Fruit fly (Drosophila melanogaster) whole organism, prepupa: ENCODE data around the gene shams.
A peak's percentile ranks its signal among the peaks of the same experiment; 100 is the strongest.

Experiments used
- CG10631 ChIP-seq: fragments of 200-800 bp; sonication (Bioruptor generic); optimal IDR thresholded peaks from 2 replicates; lab custom pipeline; 2016; ENCODE audit warnings: missing biosample characterization, missing genetic modification characterization
- CG10669 ChIP-seq: fragments of 200-800 bp; sonication (Bioruptor generic); optimal IDR thresholded peaks from 3 replicates; lab custom pipeline; 2018; ENCODE audit warnings: missing biosample characterization, mild to moderate bottlenecking, missing genetic modification characterization, moderate library complexity
- CG11294 ChIP-seq: fragments of 200-800 bp; sonication (Bioruptor generic); IDR thresholded peaks from 2 replicates; pipeline ENCODE4 v1.3.6; 2022; ENCODE audit warnings: missing biosample characterization, missing genetic modification characterization
- CG11762 ChIP-seq: fragments of 200-800 bp; sonication (Bioruptor generic); optimal IDR thresholded peaks from 3 replicates; lab custom pipeline; 2016; ENCODE audit warnings: missing biosample characterization, missing genetic modification characterization; ENCODE audit not compliant: insufficient read depth
- CG15336 ChIP-seq: fragments of 200-800 bp; sonication (Bioruptor generic); IDR thresholded peaks from 2 replicates; pipeline ENCODE4 v1.3.6; 2022; ENCODE audit warnings: missing biosample characterization, missing genetic modification characterization
- CG1621 ChIP-seq: fragments of 200-800 bp; sonication (Bioruptor generic); optimal IDR thresholded peaks from 3 replicates; lab custom pipeline; 2018; ENCODE audit warnings: missing biosample characterization, mild to moderate bottlenecking, missing genetic modification characterization
- CG16779 ChIP-seq: fragments of 200-800 bp; sonication (Bioruptor generic); optimal IDR thresholded peaks from 3 replicates; lab custom pipeline; 2017; ENCODE audit warnings: missing biosample characterization, mild to moderate bottlenecking, missing genetic modification characterization
- CG31627 ChIP-seq: fragments of 200-800 bp; sonication (Bioruptor generic); optimal IDR thresholded peaks from 3 replicates; lab custom pipeline; 2016; ENCODE audit warnings: missing biosample characterization, missing genetic modification characterization
- CG3919 ChIP-seq: fragments of 200-800 bp; sonication (Bioruptor generic); optimal IDR thresholded peaks from 3 replicates; lab custom pipeline; 2016; ENCODE audit warnings: missing biosample characterization, missing genetic modification characterization
- CG4318 ChIP-seq: fragments of 200-800 bp; sonication (Bioruptor generic); optimal IDR thresholded peaks from 3 replicates; lab custom pipeline; 2017; ENCODE audit warnings: missing biosample characterization, mild to moderate bottlenecking, missing genetic modification characterization
- CG6276 ChIP-seq: fragments of 200-800 bp; sonication (Bioruptor generic); optimal IDR thresholded peaks from 2 replicates; lab custom pipeline; 2017; ENCODE audit warnings: missing biosample characterization, mild to moderate bottlenecking, missing genetic modification characterization
- CG7368 ChIP-seq: fragments of 200-800 bp; sonication (Bioruptor generic); optimal IDR thresholded peaks from 3 replicates; lab custom pipeline; 2016; ENCODE audit warnings: missing biosample characterization, missing genetic modification characterization
- CG8632 ChIP-seq: fragments of 200-800 bp; sonication (Bioruptor generic); optimal IDR thresholded peaks from 3 replicates; lab custom pipeline; 2016; ENCODE audit warnings: missing biosample characterization, missing genetic modification characterization
- CG9139 ChIP-seq: fragments of 200-800 bp; sonication (Bioruptor generic); optimal IDR thresholded peaks from 3 replicates; lab custom pipeline; 2017; ENCODE audit warnings: missing biosample characterization, mild to moderate bottlenecking, missing genetic modification characterization
- Eip78C ChIP-seq: fragments of 200-800 bp; sonication (Bioruptor generic); peaks from one replicate; lab custom pipeline; 2016; ENCODE audit warnings: missing biosample characterization, missing genetic modification characterization
- Eip93F ChIP-seq: fragments of 200-800 bp; sonication (Bioruptor generic); optimal IDR thresholded peaks from 2 replicates; lab custom pipeline; 2016; ENCODE audit warnings: missing biosample characterization, mild to moderate bottlenecking, missing genetic modification characterization
- Ets96B ChIP-seq: fragments of 200-800 bp; optimal IDR thresholded peaks from 2 replicates; lab custom pipeline; 2019; ENCODE audit warnings: missing biosample characterization, mild to moderate bottlenecking, missing genetic modification characterization, moderate library complexity
- Gug ChIP-seq: fragments of 200-800 bp; sonication (Bioruptor generic); IDR thresholded peaks from 2 replicates; pipeline ENCODE4 v1.3.6; 2022; ENCODE audit warnings: missing biosample characterization, missing genetic modification characterization
- Lpt ChIP-seq: fragments of 200-800 bp; sonication (Bioruptor generic); optimal IDR thresholded peaks from 3 replicates; lab custom pipeline; 2016; ENCODE audit warnings: missing biosample characterization, missing genetic modification characterization
- Met ChIP-seq: fragments of 200-800 bp; sonication (Bioruptor generic); optimal IDR thresholded peaks from 3 replicates; lab custom pipeline; 2016; ENCODE audit warnings: missing biosample characterization, missing genetic modification characterization
- OdsH ChIP-seq: fragments of 200-800 bp; sonication (Bioruptor generic); optimal IDR thresholded peaks from 3 replicates; lab custom pipeline; 2016; ENCODE audit warnings: missing biosample characterization, missing genetic modification characterization
- Smox ChIP-seq: fragments of 200-800 bp; sonication (Bioruptor generic); optimal IDR thresholded peaks from 3 replicates; lab custom pipeline; 2016; ENCODE audit warnings: missing biosample characterization, missing genetic modification characterization
- Sox15 ChIP-seq: fragments of 200-800 bp; sonication (Bioruptor generic); optimal IDR thresholded peaks from 3 replicates; lab custom pipeline; 2016; ENCODE audit warnings: missing biosample characterization, missing genetic modification characterization
- achi ChIP-seq: fragments of 200-800 bp; sonication (Bioruptor generic); optimal IDR thresholded peaks from 3 replicates; lab custom pipeline; 2016; ENCODE audit warnings: missing biosample characterization, missing genetic modification characterization
- acj6 ChIP-seq: fragments of 200-800 bp; sonication (Bioruptor generic); optimal IDR thresholded peaks from 3 replicates; lab custom pipeline; 2016; ENCODE audit warnings: missing biosample characterization, missing genetic modification characterization
- dsx ChIP-seq: fragments of 200-800 bp; optimal IDR thresholded peaks from 3 replicates; lab custom pipeline; 2019; ENCODE audit warnings: missing biosample characterization, mild to moderate bottlenecking, missing genetic modification characterization, moderate library complexity; ENCODE audit not compliant: poor library complexity, severe bottlenecking
- esn ChIP-seq: fragments of 200-800 bp; sonication (Bioruptor generic); optimal IDR thresholded peaks from 2 replicates; lab custom pipeline; 2016; ENCODE audit warnings: missing biosample characterization, mild to moderate bottlenecking, missing genetic modification characterization, moderate library complexity
- fd59A ChIP-seq: fragments of 200-800 bp; sonication (Bioruptor generic); optimal IDR thresholded peaks from 2 replicates; lab custom pipeline; 2017; ENCODE audit warnings: missing biosample characterization, mild to moderate bottlenecking, missing genetic modification characterization, missing genetic modification reagents
- fkh ChIP-seq: fragments of 200-800 bp; sonication (Bioruptor generic); optimal IDR thresholded peaks from 3 replicates; lab custom pipeline; 2017; ENCODE audit warnings: missing biosample characterization, mild to moderate bottlenecking, missing genetic modification characterization, moderate library complexity
- net ChIP-seq: fragments of 200-800 bp; sonication (Bioruptor generic); optimal IDR thresholded peaks from 3 replicates; lab custom pipeline; 2016; ENCODE audit warnings: missing biosample characterization, missing genetic modification characterization
- pdm3 ChIP-seq: fragments of 200-800 bp; sonication (Bioruptor generic); optimal IDR thresholded peaks from 3 replicates; lab custom pipeline; 2016; ENCODE audit warnings: missing biosample characterization, missing genetic modification characterization
- salr ChIP-seq, 2 experiments: fragments of 200-800 bp; sonication (Bioruptor generic); optimal IDR thresholded peaks; 3 replicates each; lab custom pipeline; 2016 to 2018; ENCODE audit warnings: missing biosample characterization in 2 of 2, missing genetic modification characterization in 2 of 2, mild to moderate bottlenecking in 1 of 2
- vri ChIP-seq: fragments of 200-800 bp; sonication (Bioruptor generic); optimal IDR thresholded peaks from 3 replicates; lab custom pipeline; 2016; ENCODE audit warnings: missing biosample characterization, mild to moderate bottlenecking, missing genetic modification characterization

Gene shams

dm6 chr3R:25066856-25067255 is 7.6 kb downstream of the shams start:
- no peak for TF ChIP-seq dsx (GFP tag; lab: Kevin White, UChicago)
- TF ChIP-seq Lpt (GFP tag; lab: Kevin White, UChicago): no peak
- no peak for TF ChIP-seq CG10631
- TF ChIP-seq CG7368 (GFP tag; lab: Kevin White, UChicago): no peak
- TF ChIP-seq vri (GFP tag; lab: Kevin White, UChicago): no peak
- TF ChIP-seq OdsH (GFP tag; lab: Kevin White, UChicago): no peak
- TF ChIP-seq CG6276 (GFP tag; lab: Kevin White, UChicago): no peak
- TF ChIP-seq acj6: no peak
- TF ChIP-seq Ets96B (tag; lab: Kevin White, UChicago): no peak
- no peak for TF ChIP-seq salr (GFP tag; optimal IDR thresholded peaks at IDR 0.05; lab: Kevin White, UChicago)
- TF ChIP-seq CG3919 (GFP tag; lab: Kevin White, UChicago): no peak
- no peak for TF ChIP-seq Eip78C (GFP tag; lab: Kevin White, UChicago)
- no peak for TF ChIP-seq Sox15 (GFP tag; lab: Kevin White, UChicago)
- no peak for TF ChIP-seq net
- TF ChIP-seq achi (GFP tag; lab: Kevin White, UChicago): no peak

- peak; percentile 45 for TF ChIP-seq fkh (GFP tag; lab: Kevin White, UChicago)
- TF ChIP-seq achi (GFP tag; lab: Kevin White, UChicago): no peak
- no peak for TF ChIP-seq CG4318 (GFP tag; lab: Kevin White, UChicago)
- TF ChIP-seq CG8632: no peak
Observed at dm6 chr3R:25064907-25065841, 9.2 kb downstream of the shams start, which contains the start of the genes veli and PQBP1. TSS of gene veli (minus strand) at chr3R:25065591. TSS of gene PQBP1 (plus strand) at chr3R:25065791.

dm6 chr3R:25060462-25060861 is 13.9 kb downstream of the shams start:
- TF ChIP-seq Gug (GFP tag; lab: Robert Waterston, UW): no peak
- TF ChIP-seq esn (GFP tag; lab: Kevin White, UChicago): no peak
- TF ChIP-seq Met (GFP tag; lab: Kevin White, UChicago): no peak
- TF ChIP-seq achi (GFP tag; lab: Kevin White, UChicago): no peak
- no peak for TF ChIP-seq CG11762 (GFP tag; lab: Kevin White, UChicago)
- TF ChIP-seq Smox (GFP tag; lab: Kevin White, UChicago): no peak
- no peak for TF ChIP-seq OdsH (GFP tag; lab: Kevin White, UChicago)

- TF ChIP-seq CG10669 (GFP tag; lab: Kevin White, UChicago) (no peak), CG15336 (GFP tag; lab: Robert Waterston, UW) (no peak), CG1621 (no peak), CG7368 (GFP tag; lab: Kevin White, UChicago) (no peak), CG11294 (GFP tag; lab: Robert Waterston, UW) (no peak), CG8632 (no peak), fd59A (GFP tag; lab: Kevin White, UChicago) (no peak), CG10631 (no peak)
Observed at dm6 chr3R:25056488-25057157, 17.8 kb downstream of the shams start.

- TF ChIP-seq CG9139 (no peak), CG16779 (tag; lab: Kevin White, UChicago) (no peak), fkh (GFP tag; lab: Kevin White, UChicago) (peak; percentile 82), pdm3 (GFP tag; lab: Kevin White, UChicago) (no peak), Eip93F (GFP tag; lab: Kevin White, UChicago) (peak; percentile 18), CG31627 (GFP tag; lab: Kevin White, UChicago) (no peak), net (no peak)
Observed at dm6 chr3R:25056016-25056415, 18.4 kb downstream of the shams start, which contains the start of the genes CG31111 and stac. TSS of gene CG31111 (minus strand) at chr3R:25056177. TSS of gene stac (plus strand) at chr3R:25056286.
